Worm (Caenorhabditis elegans) whole organism, L4 larva: ENCODE measurements around the gene C31E10.6.

Experiments
- F10B5.3 ChIP-seq: sonication (generic microtip); optimal IDR thresholded peaks from 2 replicates; lab custom pipeline; 2016; ENCODE audit warnings: mild to moderate bottlenecking, missing genetic modification characterization, missing compliant biosample characterization
- F26F4.8 ChIP-seq: fragments of 200-800 bp; sonication (Bioruptor generic); conservative IDR thresholded peaks from 2 replicates; pipeline ENCODE4 v1.3.6; 2022; ENCODE audit warnings: missing genetic modification characterization, missing compliant biosample characterization
- F44E2.7 ChIP-seq: fragments of 200-800 bp; sonication (Bioruptor generic); IDR thresholded peaks from 2 replicates; pipeline ENCODE4 v2.1.2; 2022; ENCODE audit warnings: missing genetic modification characterization, missing compliant biosample characterization
- F49E8.2 ChIP-seq: sonication (generic microtip); optimal IDR thresholded peaks from 2 replicates; lab custom pipeline; 2016; ENCODE audit warnings: missing compliant biosample characterization, mild to moderate bottlenecking, missing genetic modification characterization, borderline replicate concordance
- R02D3.7 ChIP-seq: fragments of 150-350 bp; sonication (generic microtip); optimal IDR thresholded peaks from 3 replicates; lab custom pipeline; 2014; ENCODE audit warnings: missing biosample characterization, missing genetic modification characterization
- T20F7.1 ChIP-seq: fragments of 200-800 bp; sonication (Bioruptor generic); optimal IDR thresholded peaks from 2 replicates; lab custom pipeline; 2018; ENCODE audit warnings: mild to moderate bottlenecking, missing genetic modification characterization, missing compliant biosample characterization
- T26A8.4 ChIP-seq: fragments of 200-800 bp; sonication (Bioruptor generic); IDR thresholded peaks from 2 replicates; pipeline ENCODE4 v1.3.6; 2022; ENCODE audit warnings: missing genetic modification characterization, missing compliant biosample characterization
- Y48G9A.11 ChIP-seq: fragments of 200-800 bp; sonication (Bioruptor generic); IDR thresholded peaks from 2 replicates; pipeline ENCODE4 v1.3.6; 2022; ENCODE audit warnings: missing genetic modification reagents, missing genetic modification characterization, missing compliant biosample characterization
- Y75B8A.6 ChIP-seq: fragments of 200-800 bp; sonication (Bioruptor generic); IDR thresholded peaks from 2 replicates; pipeline ENCODE4 v1.3.6; 2022; ENCODE audit warnings: missing genetic modification reagents, missing genetic modification characterization, missing compliant biosample characterization
- ZK546.5 ChIP-seq, 2 experiments: sonication (generic microtip); optimal IDR thresholded peaks; 2 replicates each; lab custom pipeline; 2017; ENCODE audit warnings: missing biosample characterization in 2 of 2, missing genetic modification characterization in 2 of 2
- aly-2 ChIP-seq: sonication (generic microtip); optimal IDR thresholded peaks from 2 replicates; lab custom pipeline; 2018; ENCODE audit warnings: missing biosample characterization, missing genetic modification characterization
- ceh-28 ChIP-seq: fragments of 150-350 bp; optimal IDR thresholded peaks from 2 replicates; lab custom pipeline; 2014; ENCODE audit warnings: missing biosample characterization, missing genetic modification reagents, missing genetic modification characterization
- ceh-44 ChIP-seq: fragments of 200-800 bp; sonication (Bioruptor generic); IDR thresholded peaks from 2 replicates; pipeline ENCODE4 v1.3.6; 2022; ENCODE audit warnings: missing genetic modification reagents, missing genetic modification characterization, missing compliant biosample characterization
- ceh-62 ChIP-seq: sonication (generic microtip); optimal IDR thresholded peaks from 2 replicates; lab custom pipeline; 2017; ENCODE audit warnings: missing biosample characterization, missing genetic modification characterization
- ctbp-1 ChIP-seq: fragments of 200-800 bp; sonication (Bioruptor generic); IDR thresholded peaks from 2 replicates; pipeline ENCODE4 v1.3.6; 2022; ENCODE audit warnings: missing genetic modification reagents, missing genetic modification characterization, missing compliant biosample characterization
- daf-19 ChIP-seq: fragments of 200-800 bp; sonication (Bioruptor generic); conservative IDR thresholded peaks from 2 replicates; pipeline ENCODE4 v1.3.6; 2022; ENCODE audit warnings: missing genetic modification characterization, missing compliant biosample characterization
- daf-8 ChIP-seq: fragments of 200-800 bp; sonication (Bioruptor generic); IDR thresholded peaks from 2 replicates; pipeline ENCODE4 v1.3.6; 2022; ENCODE audit warnings: missing genetic modification characterization, missing compliant biosample characterization
- dmd-9 ChIP-seq: fragments of 200-800 bp; sonication (Bioruptor generic); IDR thresholded peaks from 2 replicates; pipeline ENCODE4 v1.3.6; 2022; ENCODE audit warnings: missing genetic modification reagents, missing genetic modification characterization, missing compliant biosample characterization
- dpl-1 ChIP-seq: fragments of 150-350 bp; optimal IDR thresholded peaks from 2 replicates; lab custom pipeline; 2014; ENCODE audit warnings: missing biosample characterization, missing genetic modification reagents, missing genetic modification characterization
- duxl-1 ChIP-seq: sonication (generic microtip); optimal IDR thresholded peaks from 2 replicates; lab custom pipeline; 2016; ENCODE audit warnings: mild to moderate bottlenecking, missing genetic modification characterization, moderate library complexity, missing compliant biosample characterization; ENCODE audit not compliant: poor library complexity
- egl-27 ChIP-seq: sonication (generic microtip); optimal IDR thresholded peaks from 3 replicates; lab custom pipeline; 2017; ENCODE audit warnings: missing biosample characterization, missing genetic modification reagents, missing genetic modification characterization
- egl-43 ChIP-seq: fragments of 200-800 bp; sonication (Bioruptor generic); IDR thresholded peaks from 2 replicates; pipeline ENCODE4 v1.3.6; 2022; ENCODE audit warnings: missing genetic modification reagents, missing genetic modification characterization, missing compliant biosample characterization
- fkh-10 ChIP-seq: fragments of 150-350 bp; optimal IDR thresholded peaks from 2 replicates; lab custom pipeline; 2014; ENCODE audit warnings: missing biosample characterization, missing genetic modification reagents, missing genetic modification characterization
- fos-1 ChIP-seq: fragments of 150-350 bp; optimal IDR thresholded peaks from 2 replicates; lab custom pipeline; 2014; ENCODE audit warnings: missing biosample characterization, missing genetic modification characterization
- hif-1 ChIP-seq, 2 experiments: sonication (generic microtip); optimal IDR thresholded peaks; 2 replicates each; lab custom pipeline; 2016 to 2017; ENCODE audit warnings: missing compliant biosample characterization in 2 of 2, missing genetic modification characterization in 2 of 2, missing genetic modification reagents in 2 of 2, missing genotype in 2 of 2, mild to moderate bottlenecking in 1 of 2
- hlh-11 ChIP-seq: fragments of 200-800 bp; sonication (Bioruptor generic); optimal IDR thresholded peaks from 2 replicates; lab custom pipeline; 2018; ENCODE audit warnings: mild to moderate bottlenecking, missing genetic modification characterization, missing compliant biosample characterization
- lin-1 ChIP-seq: fragments of 200-800 bp; sonication (Bioruptor generic); IDR thresholded peaks from 2 replicates; pipeline ENCODE4 v1.3.6; 2022; ENCODE audit warnings: missing genetic modification reagents, missing genetic modification characterization, missing compliant biosample characterization
- lin-15B ChIP-seq: fragments of 150-350 bp; sonication (generic microtip); optimal IDR thresholded peaks from 3 replicates; lab custom pipeline; 2014; ENCODE audit warnings: missing biosample characterization, missing genetic modification characterization
- lin-38 ChIP-seq: fragments of 200-800 bp; sonication (Bioruptor generic); IDR thresholded peaks from 2 replicates; pipeline ENCODE4 v1.3.6; 2022; ENCODE audit warnings: missing genetic modification reagents, missing genetic modification characterization, missing compliant biosample characterization
- lin-39 ChIP-seq: fragments of 150-350 bp; optimal IDR thresholded peaks from 2 replicates; lab custom pipeline; 2014; ENCODE audit warnings: missing biosample characterization, missing genetic modification reagents, missing genetic modification characterization
- lir-3 ChIP-seq: sonication (generic microtip); optimal IDR thresholded peaks from 2 replicates; lab custom pipeline; 2016; ENCODE audit warnings: mild to moderate bottlenecking, missing genetic modification characterization, missing compliant biosample characterization
- mdt-29 ChIP-seq: fragments of 200-800 bp; sonication (Bioruptor generic); IDR thresholded peaks from 2 replicates; pipeline ENCODE4 v1.3.6; 2022; ENCODE audit warnings: missing genetic modification reagents, missing genetic modification characterization, missing compliant biosample characterization
- mes-2 ChIP-seq: sonication (generic microtip); optimal IDR thresholded peaks from 2 replicates; lab custom pipeline; 2016; ENCODE audit warnings: missing genotype, mild to moderate bottlenecking, missing genetic modification characterization, missing compliant biosample characterization; ENCODE audit not compliant: poor library complexity, severe bottlenecking
- mxl-3 ChIP-seq: fragments of 200-800 bp; sonication (Bioruptor generic); optimal IDR thresholded peaks from 2 replicates; lab custom pipeline; 2018; ENCODE audit warnings: mild to moderate bottlenecking, missing genetic modification characterization, missing compliant biosample characterization
- nhr-102 ChIP-seq: sonication (generic microtip); optimal IDR thresholded peaks from 2 replicates; lab custom pipeline; 2016; ENCODE audit warnings: mild to moderate bottlenecking, missing genetic modification characterization, moderate library complexity, missing compliant biosample characterization
- nhr-11 ChIP-seq: fragments of 150-350 bp; optimal IDR thresholded peaks from 2 replicates; lab custom pipeline; 2014; ENCODE audit warnings: missing biosample characterization, missing genetic modification characterization
- nhr-111 ChIP-seq: fragments of 200-800 bp; sonication (Bioruptor generic); optimal IDR thresholded peaks from 2 replicates; lab custom pipeline; 2018; ENCODE audit warnings: mild to moderate bottlenecking, missing genetic modification characterization, missing compliant biosample characterization
- nhr-237 ChIP-seq: sonication (generic microtip); optimal IDR thresholded peaks from 2 replicates; lab custom pipeline; 2017; ENCODE audit warnings: missing biosample characterization, missing genetic modification characterization
- nhr-41 ChIP-seq: fragments of 200-800 bp; sonication (Bioruptor generic); IDR thresholded peaks from 2 replicates; pipeline ENCODE4 v1.3.6; 2022; ENCODE audit warnings: missing genetic modification reagents, missing genetic modification characterization, missing compliant biosample characterization
- nhr-48 ChIP-seq: sonication (generic microtip); optimal IDR thresholded peaks from 2 replicates; lab custom pipeline; 2016; ENCODE audit warnings: mild to moderate bottlenecking, missing genetic modification characterization, missing compliant biosample characterization
- nhr-6 ChIP-seq: fragments of 150-350 bp; optimal IDR thresholded peaks from 2 replicates; lab custom pipeline; 2014; ENCODE audit warnings: missing biosample characterization, missing genetic modification characterization
- pha-4 ChIP-seq, 2 experiments: fragments of 150-350 bp in 1 of 2; fragments of 200-800 bp in 1 of 2; sonication (Bioruptor generic) in 1 of 2; IDR thresholded peaks in 1 of 2; optimal IDR thresholded peaks in 1 of 2; 2 replicates each; pipeline versions ENCODE4 v1.3.6 to Lab custom; 2014 to 2022; ENCODE audit warnings: missing genetic modification characterization in 2 of 2, missing genetic modification reagents in 2 of 2, missing biosample characterization in 1 of 2, missing compliant biosample characterization in 1 of 2
- rbr-2 ChIP-seq: sonication (generic microtip); optimal IDR thresholded peaks from 2 replicates; lab custom pipeline; 2016; ENCODE audit warnings: missing genotype, missing genetic modification characterization, missing compliant biosample characterization
- sdz-12 ChIP-seq: fragments of 200-800 bp; sonication (Bioruptor generic); optimal IDR thresholded peaks from 2 replicates; lab custom pipeline; 2018; ENCODE audit warnings: mild to moderate bottlenecking, missing genetic modification characterization, missing compliant biosample characterization
- skn-1 ChIP-seq: fragments of 150-350 bp; optimal IDR thresholded peaks from 2 replicates; lab custom pipeline; 2014; ENCODE audit warnings: missing biosample characterization, missing genetic modification characterization
- spr-3 ChIP-seq: fragments of 200-800 bp; sonication (Bioruptor generic); optimal IDR thresholded peaks from 2 replicates; lab custom pipeline; 2018; ENCODE audit warnings: mild to moderate bottlenecking, missing genetic modification characterization, missing compliant biosample characterization
- tra-1 ChIP-seq: fragments of 200-800 bp; sonication (Bioruptor generic); IDR thresholded peaks from 2 replicates; pipeline ENCODE4 v1.3.6; 2022; ENCODE audit warnings: missing genetic modification reagents, missing genetic modification characterization, missing compliant biosample characterization
- unc-130 ChIP-seq: sonication (generic microtip); optimal IDR thresholded peaks from 2 replicates; lab custom pipeline; 2016; ENCODE audit warnings: missing genetic modification reagents, missing genetic modification characterization, missing compliant biosample characterization
- zfp-2 ChIP-seq: sonication (generic microtip); optimal IDR thresholded peaks from 2 replicates; lab custom pipeline; 2016; ENCODE audit warnings: mild to moderate bottlenecking, missing genetic modification characterization, missing compliant biosample characterization
- zip-2 ChIP-seq: fragments of 150-350 bp; optimal IDR thresholded peaks from 2 replicates; lab custom pipeline; 2014; ENCODE audit warnings: missing biosample characterization, missing genetic modification characterization

Gene C31E10.6

DNA sequence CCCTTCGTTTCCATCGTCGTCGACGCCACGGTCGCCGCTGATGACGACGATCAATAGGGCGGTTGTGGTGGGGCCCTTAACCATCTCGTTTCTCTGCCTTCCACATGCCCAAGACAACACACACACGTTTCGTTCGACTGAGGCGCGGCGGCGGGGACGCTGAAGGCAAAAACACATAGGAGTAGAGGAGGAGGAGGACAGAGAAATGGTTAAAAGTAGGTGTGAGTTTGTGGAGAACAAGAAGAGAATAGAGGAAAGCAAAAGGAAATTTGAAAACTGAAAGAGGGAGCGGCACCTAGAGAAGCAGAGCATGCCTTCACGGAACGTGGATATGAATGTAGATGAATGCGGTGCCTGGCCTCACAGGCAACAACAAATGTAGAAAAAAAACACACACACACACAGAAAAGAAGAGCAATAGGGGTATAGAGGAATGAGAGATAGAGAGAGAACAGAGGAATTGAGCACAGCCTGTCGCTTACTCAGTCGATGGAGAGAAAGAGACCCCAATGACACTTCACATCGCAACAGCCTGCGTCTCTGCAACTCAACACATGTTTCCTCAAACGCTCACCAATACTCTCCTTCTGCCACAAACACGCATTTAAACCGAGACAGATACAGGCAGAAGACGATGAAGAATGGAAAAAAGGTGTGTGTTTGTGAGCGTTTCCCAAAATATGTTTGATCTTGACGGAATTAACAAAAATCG lies 26.7 kb upstream of the C31E10.6 start (continued):
- TF ChIP-seq T20F7.1 (peak; percentile 56), Y75B8A.6 (GFP tag; lab: Robert Waterston, UW) (no peak), nhr-41 (GFP tag; lab: Robert Waterston, UW) (no peak), T26A8.4 (0 out of 2 replicates have a peak, but pooled peaks have one; percentile 40), rbr-2 (tag; lab: Kevin White, UChicago) (peak; percentile 91), nhr-102 (tag; lab: Kevin White, UChicago) (peak; percentile 44), spr-3 (GFP tag; lab: Kevin White, UChicago) (no peak), lin-15B (tag; lab: Kevin White, UChicago) (no peak), F49E8.2 (tag; lab: Kevin White, UChicago) (no peak), nhr-11 (tag; lab: Kevin White, UChicago) (peak; percentile 78), hlh-11 (tag; lab: Kevin White, UChicago) (peak; percentile 96), R02D3.7 (no peak), fkh-10 (GFP tag; lab: Kevin White, UChicago) (peak; percentile 93), ceh-62 (tag; lab: Kevin White, UChicago) (no peak), dpl-1 (GFP tag; lab: Kevin White, UChicago) (peak; percentile 41), pha-4 (GFP tag; IDR thresholded peaks at IDR 0.05; lab: Robert Waterston, UW) (peak; percentile 69), pha-4 (tag; optimal IDR thresholded peaks at IDR 0.05; lab: Kevin White, UChicago) (no peak), zip-2 (tag; lab: Kevin White, UChicago) (no peak), ctbp-1 (GFP tag; lab: Robert Waterston, UW) (peak; percentile 86), zfp-2 (tag; lab: Kevin White, UChicago) (no peak), mes-2 (tag; lab: Kevin White, UChicago) (peak; percentile 69), egl-43 (GFP tag; lab: Robert Waterston, UW) (peak; percentile 70), F44E2.7 (no peak), skn-1 (no peak), duxl-1 (tag; lab: Kevin White, UChicago) (peak; percentile 16), F26F4.8 (GFP tag; lab: Robert Waterston, UW) (no peak), egl-27 (tag; lab: Kevin White, UChicago) (no peak), ceh-28 (tag; lab: Kevin White, UChicago) (peak; percentile 63), aly-2 (no peak), ZK546.5 (tag; optimal IDR thresholded peaks at IDR 0.05; lab: Kevin White, UChicago) (no peak), lin-1 (no peak), nhr-111 (no peak), mdt-29 (GFP tag; lab: Robert Waterston, UW) (no peak), ceh-44 (no peak), hif-1 (tag; optimal IDR thresholded peaks at IDR 0.05; lab: Kevin White, UChicago) (peak; percentile 23 to 73), lir-3 (tag; lab: Kevin White, UChicago) (no peak), unc-130 (GFP tag; lab: Kevin White, UChicago) (no peak), nhr-48 (tag; lab: Kevin White, UChicago) (peak; percentile 73), fos-1 (no peak), F10B5.3 (tag; lab: Kevin White, UChicago) (no peak), daf-19 (GFP tag; lab: Robert Waterston, UW) (peak; percentile 91), Y48G9A.11 (GFP tag; lab: Robert Waterston, UW) (no peak), sdz-12 (GFP tag; lab: Kevin White, UChicago) (no peak), nhr-237 (no peak), lin-39 (tag; lab: Kevin White, UChicago) (no peak), tra-1 (GFP tag; lab: Robert Waterston, UW) (no peak), lin-38 (no peak), nhr-6 (no peak), mxl-3 (peak; percentile 87), dmd-9 (GFP tag; lab: Robert Waterston, UW) (no peak), daf-8 (0 out of 2 replicates have a peak, but pooled peaks have one; percentile 12)
